Worm (Caenorhabditis elegans) whole organism, L3 larva: ENCODE data around the gene Y73C8B.1.

ENCODE experiments used
- ama-1 ChIP-seq: fragments of 150-350 bp; optimal IDR thresholded peaks from 2 replicates; lab custom pipeline; 2018
- ceh-16 ChIP-seq: sonication (generic microtip); optimal IDR thresholded peaks from 2 replicates; lab custom pipeline; 2017; ENCODE audit warnings: missing biosample characterization, missing genetic modification characterization
- ceh-82 ChIP-seq: fragments of 150-350 bp; optimal IDR thresholded peaks from 2 replicates; lab custom pipeline; 2014; ENCODE audit warnings: missing biosample characterization, missing genetic modification characterization
- elt-2 ChIP-seq: sonication (generic microtip); optimal IDR thresholded peaks from 2 replicates; lab custom pipeline; 2016; ENCODE audit warnings: missing genetic modification reagents, mild to moderate bottlenecking, missing genetic modification characterization, missing compliant biosample characterization
- elt-3 ChIP-seq, 3 experiments: fragments of 150-350 bp in 1 of 3; sonication (generic microtip) in 2 of 3; optimal IDR thresholded peaks; 2 replicates in 2 of 3; 4 replicates in 1 of 3; lab custom pipeline; 2014 to 2017; ENCODE audit warnings: missing biosample characterization in 3 of 3, missing genetic modification characterization in 3 of 3
- fkh-2 ChIP-seq: fragments of 150-350 bp; optimal IDR thresholded peaks from 2 replicates; lab custom pipeline; 2014; ENCODE audit warnings: missing biosample characterization, missing genetic modification reagents, missing genetic modification characterization
- hmg-11 ChIP-seq: sonication (generic microtip); optimal IDR thresholded peaks from 2 replicates; lab custom pipeline; 2016; ENCODE audit warnings: missing genetic modification characterization, missing compliant biosample characterization
- mml-1 ChIP-seq: fragments of 150-350 bp; sonication (generic microtip); optimal IDR thresholded peaks from 3 replicates; lab custom pipeline; 2014; ENCODE audit warnings: missing biosample characterization, missing genetic modification characterization
- nhr-23 ChIP-seq: fragments of 150-350 bp; optimal IDR thresholded peaks from 2 replicates; lab custom pipeline; 2014; ENCODE audit warnings: missing biosample characterization, missing genetic modification reagents, missing genetic modification characterization
- nhr-25 ChIP-seq: sonication (generic microtip); optimal IDR thresholded peaks from 2 replicates; lab custom pipeline; 2017; ENCODE audit warnings: missing biosample characterization, missing genetic modification characterization
- nhr-76 ChIP-seq: fragments of 150-350 bp; sonication (generic microtip); optimal IDR thresholded peaks from 5 replicates; lab custom pipeline; 2014; ENCODE audit warnings: missing biosample characterization, missing genetic modification characterization
- pha-4 ChIP-seq: fragments of 150-350 bp; optimal IDR thresholded peaks from 2 replicates; lab custom pipeline; 2014; ENCODE audit warnings: missing biosample characterization, missing genetic modification reagents, missing genetic modification characterization
- sea-2 ChIP-seq: fragments of 150-350 bp; sonication (generic microtip); optimal IDR thresholded peaks from 4 replicates; lab custom pipeline; 2014; ENCODE audit warnings: missing biosample characterization, missing genetic modification reagents, missing genetic modification characterization
- skn-1 ChIP-seq: fragments of 150-350 bp; optimal IDR thresholded peaks from 2 replicates; lab custom pipeline; 2014; ENCODE audit warnings: missing biosample characterization, missing genetic modification characterization

- TF ChIP-seq ceh-16, result no peak
- TF ChIP-seq ama-1 (lab: Kevin White, UChicago), result no peak
- no peak for TF ChIP-seq skn-1 (tag; lab: Kevin White, UChicago)
- TF ChIP-seq pha-4 (tag; lab: Kevin White, UChicago), result no peak
- no peak for TF ChIP-seq nhr-23
- TF ChIP-seq elt-2, result no peak
- no peak for TF ChIP-seq mml-1 (tag; lab: Kevin White, UChicago)
- no peak for TF ChIP-seq nhr-76 (tag; lab: Kevin White, UChicago)
- no peak for TF ChIP-seq sea-2 (GFP tag; lab: Kevin White, UChicago)
- TF ChIP-seq nhr-25 (tag; lab: Kevin White, UChicago), result no peak
- no peak for TF ChIP-seq elt-3 (tag; optimal IDR thresholded peaks at IDR 0.05; lab: Kevin White, UChicago)
- no peak for TF ChIP-seq hmg-11
- no peak for TF ChIP-seq fkh-2 (tag; lab: Kevin White, UChicago)
- TF ChIP-seq ceh-82 (tag; lab: Kevin White, UChicago), result no peak
These were observed 12.3 kb upstream of the Y73C8B.1 start for ce11 chrV:3208940-3209339.
